Worm (Caenorhabditis elegans): ENCODE results near the gene F26G1.11.

Gene F26G1.11

DNA sequence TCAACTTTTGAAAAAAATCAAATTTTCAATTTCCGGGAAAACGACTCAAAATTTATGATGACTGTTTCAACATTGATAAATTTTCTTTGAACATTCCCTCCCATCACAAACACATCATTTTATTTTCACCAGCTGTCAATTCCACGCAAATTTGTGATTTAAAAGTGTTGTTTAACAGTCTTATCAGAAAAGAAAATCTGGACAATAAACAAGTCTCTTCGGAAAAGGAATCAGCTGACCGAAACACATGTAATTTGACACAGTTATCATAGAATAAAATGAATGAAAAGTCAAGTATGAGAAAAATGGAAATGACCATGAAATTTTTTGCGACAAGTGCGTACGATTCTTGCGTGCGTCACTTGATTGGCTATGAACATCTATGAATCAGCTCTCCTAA lies 7.8 kb upstream of the F26G1.11 start:
- TF ChIP-seq dmd-4 (tag; optimal IDR thresholded peaks at IDR 0.05; ENCODE audit: borderline replicate concordance) = no peak
- TF ChIP-seq ceh-48 (tag; optimal IDR thresholded peaks at IDR 0.05) = no peak
- no peak for TF ChIP-seq eyg-1 (tag; optimal IDR thresholded peaks at IDR 0.05)
- no peak for TF ChIP-seq pha-4 (tag; optimal IDR thresholded peaks at IDR 0.05)
- TF ChIP-seq K09A11.1 (tag; optimal IDR thresholded peaks at IDR 0.05; ENCODE audit: insufficient read depth) = no peak
- TF ChIP-seq madf-2 (tag; optimal IDR thresholded peaks at IDR 0.05) = no peak
- no peak for TF ChIP-seq tbx-7 (tag; optimal IDR thresholded peaks at IDR 0.05)
- TF ChIP-seq ref-2 (tag; optimal IDR thresholded peaks at IDR 0.05) = no peak
- TF ChIP-seq unc-55 (GFP tag; optimal IDR thresholded peaks at IDR 0.05) = no peak
- TF ChIP-seq unc-42 (tag; optimal IDR thresholded peaks at IDR 0.05) = no peak
- TF ChIP-seq odd-2 (tag; optimal IDR thresholded peaks at IDR 0.05) = no peak
- no peak for TF ChIP-seq gmeb-2 (tag; optimal IDR thresholded peaks at IDR 0.05)
- TF ChIP-seq hlh-15 (tag; optimal IDR thresholded peaks at IDR 0.05) = no peak
- no peak for TF ChIP-seq ztf-16 (tag; optimal IDR thresholded peaks at IDR 0.05)
- TF ChIP-seq unc-3 (GFP tag; conservative IDR thresholded peaks at IDR 0.05) = no peak
- no peak for TF ChIP-seq unc-3 (tag; optimal IDR thresholded peaks at IDR 0.05)
- TF ChIP-seq syd-9 (tag; optimal IDR thresholded peaks at IDR 0.05) = no peak
- TF ChIP-seq fkh-6 (tag; optimal IDR thresholded peaks at IDR 0.05) = no peak

DNA sequence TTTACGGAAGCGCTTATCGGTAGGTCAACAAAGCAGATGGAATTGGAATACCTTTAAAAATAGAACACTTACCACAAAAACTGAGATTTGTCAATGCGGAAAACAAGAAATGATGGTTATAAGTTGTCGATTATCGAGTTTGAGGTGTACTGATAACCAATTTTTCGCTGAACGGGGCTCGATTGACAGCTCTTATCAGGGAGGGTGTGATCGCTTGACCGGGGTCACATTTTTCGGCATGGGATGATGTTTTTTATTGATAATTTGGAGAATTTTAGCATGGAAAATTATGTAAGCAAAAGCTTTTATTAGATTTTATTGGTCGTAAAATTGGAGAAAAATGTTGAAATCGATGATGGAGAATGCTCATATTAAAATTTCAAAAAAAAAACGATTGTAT lies 7.1 kb upstream of the F26G1.11 start:
- no peak for TF ChIP-seq ceh-45 (GFP tag; IDR thresholded peaks at IDR 0.05)
- no peak for TF ChIP-seq hlh-15 (tag; optimal IDR thresholded peaks at IDR 0.05)
- TF ChIP-seq elt-2 (tag; optimal IDR thresholded peaks at IDR 0.05) = peak; percentile 97

DNA sequence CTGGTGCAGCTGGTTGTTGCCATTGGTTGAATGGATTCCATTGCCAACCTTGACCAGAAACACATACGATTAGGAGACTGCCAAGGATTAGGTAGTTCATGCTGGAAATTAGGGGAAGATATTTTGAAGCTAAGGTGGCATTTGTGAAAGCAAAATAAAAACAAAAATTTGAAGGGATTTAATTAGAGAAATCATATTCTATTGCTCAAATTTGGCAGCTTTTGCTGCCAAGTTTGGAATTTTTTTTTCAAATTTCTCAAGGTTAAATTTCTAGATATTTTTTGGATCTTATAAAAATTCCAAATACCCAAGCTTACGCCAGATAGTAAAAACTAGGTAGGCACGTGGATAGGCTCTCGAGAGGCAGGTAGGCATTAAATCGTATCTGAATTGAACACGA lies 5.7 kb upstream of the F26G1.11 start, which contains the start of gene F26G1.5:
TSS of gene F26G1.5 (minus strand) at position 101 of the 400 bp plus-strand sequence.
- TF ChIP-seq npax-4 (tag; optimal IDR thresholded peaks at IDR 0.05) = no peak
- no peak for TF ChIP-seq sox-4 (tag; optimal IDR thresholded peaks at IDR 0.05)
- TF ChIP-seq pag-3 (tag; optimal IDR thresholded peaks at IDR 0.05; ENCODE audit: borderline replicate concordance) = no peak
- TF ChIP-seq ceh-18 (tag; optimal IDR thresholded peaks at IDR 0.05) = no peak
- TF ChIP-seq syd-9 (tag; optimal IDR thresholded peaks at IDR 0.05) = no peak
- TF ChIP-seq ahr-1 (tag; optimal IDR thresholded peaks at IDR 0.05) = no peak
- no peak for TF ChIP-seq ceh-31 (tag; optimal IDR thresholded peaks at IDR 0.05)
- TF ChIP-seq ceh-19 (GFP tag; optimal IDR thresholded peaks at IDR 0.05) = no peak
- no peak for TF ChIP-seq madf-2 (tag; optimal IDR thresholded peaks at IDR 0.05)
- no peak for TF ChIP-seq unc-55 (GFP tag; optimal IDR thresholded peaks at IDR 0.05)
- no peak for TF ChIP-seq hlh-6 (tag; optimal IDR thresholded peaks at IDR 0.05)

DNA sequence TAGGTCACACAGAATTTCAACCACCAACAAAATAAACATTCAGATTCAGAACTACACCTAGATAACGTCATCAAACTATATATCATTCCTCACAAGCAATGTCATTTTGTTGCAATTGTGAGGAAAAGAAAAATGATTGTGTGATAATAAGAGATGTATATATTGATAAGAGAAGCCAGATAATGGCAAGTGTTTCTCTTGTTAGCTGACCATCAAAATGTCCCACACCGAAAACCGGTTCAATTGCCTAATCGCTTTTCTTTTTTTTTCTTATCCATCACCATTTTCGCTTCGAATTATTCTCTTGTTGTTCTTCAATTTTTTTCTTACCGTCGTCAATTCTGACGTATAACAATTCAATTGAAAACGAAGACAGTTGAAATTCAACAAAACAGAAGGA lies 4.5 kb upstream of the F26G1.11 start:
- TF ChIP-seq ceh-34 (tag; optimal IDR thresholded peaks at IDR 0.05) = no peak
- TF ChIP-seq dve-1 (tag; optimal IDR thresholded peaks at IDR 0.05) = no peak
- TF ChIP-seq mec-3 (tag; optimal IDR thresholded peaks at IDR 0.05; ENCODE audit: borderline replicate concordance) = no peak
- no peak for TF ChIP-seq npax-4 (tag; optimal IDR thresholded peaks at IDR 0.05)
- TF ChIP-seq ceh-24 (tag; optimal IDR thresholded peaks at IDR 0.05) = no peak
- no peak for TF ChIP-seq ceh-14 (tag; optimal IDR thresholded peaks at IDR 0.05)
- no peak for TF ChIP-seq ahr-1 (tag; optimal IDR thresholded peaks at IDR 0.05)
- no peak for TF ChIP-seq K09A11.1 (tag; optimal IDR thresholded peaks at IDR 0.05; ENCODE audit: insufficient read depth)
- TF ChIP-seq elt-2 (tag; optimal IDR thresholded peaks at IDR 0.05) = peak; percentile 13

DNA sequence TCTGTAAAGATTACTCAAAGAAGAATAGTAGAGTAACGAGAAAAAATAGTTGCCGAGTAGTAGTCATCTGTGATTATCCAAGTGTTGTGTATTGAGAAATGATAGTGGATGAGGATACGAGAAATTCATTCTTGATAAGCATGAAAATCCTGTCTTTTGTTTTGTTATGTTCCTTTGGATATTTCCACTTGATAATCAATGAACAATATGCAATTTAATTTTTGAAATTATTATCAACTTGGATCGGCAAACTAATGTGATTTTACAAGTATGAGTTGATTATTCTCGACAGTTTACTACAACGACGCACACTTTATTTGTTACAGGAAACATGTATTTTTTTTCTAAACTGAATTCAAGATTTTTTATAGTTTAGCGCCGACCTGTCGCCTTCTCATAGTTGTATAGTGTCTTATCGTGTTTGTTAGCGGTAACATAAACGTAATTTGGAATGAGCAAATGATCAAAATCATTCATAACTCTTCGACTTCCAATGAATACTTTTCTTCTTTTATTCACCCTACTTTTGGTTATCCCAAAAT lies 3.0 kb upstream of the F26G1.11 start, which contains the start of the genes F26G1.9 and F26G1.10:
TSS of gene F26G1.9 (minus strand) at position 101 of the 542 bp plus-strand sequence.
TSS of gene F26G1.10 (plus strand) at position 492 of the 542 bp plus-strand sequence.
- TF ChIP-seq dmd-4 (tag; optimal IDR thresholded peaks at IDR 0.05; ENCODE audit: borderline replicate concordance) (no peak), eyg-1 (tag; optimal IDR thresholded peaks at IDR 0.05) (no peak), K02D7.2 (tag; optimal IDR thresholded peaks at IDR 0.05) (no peak), F13H6.1 (tag; optimal IDR thresholded peaks at IDR 0.05) (no peak), ceh-2 (tag; optimal IDR thresholded peaks at IDR 0.05) (no peak), hlh-15 (tag; optimal IDR thresholded peaks at IDR 0.05) (no peak), hlh-30 (tag; optimal IDR thresholded peaks at IDR 0.05; ENCODE audit: insufficient read depth) (no peak), madf-2 (tag; optimal IDR thresholded peaks at IDR 0.05) (no peak), pha-2 (tag; optimal IDR thresholded peaks at IDR 0.05) (no peak), fax-1 (tag; optimal IDR thresholded peaks at IDR 0.05) (no peak)

Data from whole organism, late embryonic.